Worm (Caenorhabditis elegans) whole organism, L4 larva: ENCODE results near the gene nst-1.

Source experiments
- F26F4.8 ChIP-seq: fragments of 200-800 bp; sonication (Bioruptor generic); conservative IDR thresholded peaks from 2 replicates; pipeline ENCODE4 v1.3.6; 2022; ENCODE audit warnings: missing genetic modification characterization, missing compliant biosample characterization
- F37D6.2 ChIP-seq: sonication (generic microtip); optimal IDR thresholded peaks from 2 replicates; lab custom pipeline; 2016; ENCODE audit warnings: mild to moderate bottlenecking, missing genetic modification characterization, missing compliant biosample characterization
- F44E2.7 ChIP-seq: fragments of 200-800 bp; sonication (Bioruptor generic); IDR thresholded peaks from 2 replicates; pipeline ENCODE4 v2.1.2; 2022; ENCODE audit warnings: missing genetic modification characterization, missing compliant biosample characterization
- R02D3.7 ChIP-seq: fragments of 150-350 bp; sonication (generic microtip); optimal IDR thresholded peaks from 3 replicates; lab custom pipeline; 2014; ENCODE audit warnings: missing biosample characterization, missing genetic modification characterization
- T20F7.1 ChIP-seq: fragments of 200-800 bp; sonication (Bioruptor generic); optimal IDR thresholded peaks from 2 replicates; lab custom pipeline; 2018; ENCODE audit warnings: mild to moderate bottlenecking, missing genetic modification characterization, missing compliant biosample characterization
- T26A8.4 ChIP-seq: fragments of 200-800 bp; sonication (Bioruptor generic); IDR thresholded peaks from 2 replicates; pipeline ENCODE4 v1.3.6; 2022; ENCODE audit warnings: missing genetic modification characterization, missing compliant biosample characterization
- Y105C5A.15 ChIP-seq: fragments of 200-800 bp; sonication (Bioruptor generic); IDR thresholded peaks from 2 replicates; pipeline ENCODE4 v1.3.6; 2022; ENCODE audit warnings: missing genetic modification characterization, missing compliant biosample characterization
- ZK337.2 ChIP-seq: fragments of 200-800 bp; sonication (Bioruptor generic); IDR thresholded peaks from 2 replicates; pipeline ENCODE4 v1.3.6; 2022; ENCODE audit warnings: missing genetic modification reagents, missing genetic modification characterization, missing compliant biosample characterization
- aha-1 ChIP-seq: fragments of 150-350 bp; peaks from one replicate; lab custom pipeline; 2014; ENCODE audit warnings: missing biosample characterization, missing genetic modification characterization
- aly-2 ChIP-seq: sonication (generic microtip); optimal IDR thresholded peaks from 2 replicates; lab custom pipeline; 2018; ENCODE audit warnings: missing biosample characterization, missing genetic modification characterization
- ceh-32 ChIP-seq: sonication (generic microtip); optimal IDR thresholded peaks from 2 replicates; lab custom pipeline; 2016; ENCODE audit warnings: mild to moderate bottlenecking, missing genetic modification characterization, missing compliant biosample characterization; ENCODE audit not compliant: poor library complexity
- ceh-44 ChIP-seq: fragments of 200-800 bp; sonication (Bioruptor generic); IDR thresholded peaks from 2 replicates; pipeline ENCODE4 v1.3.6; 2022; ENCODE audit warnings: missing genetic modification reagents, missing genetic modification characterization, missing compliant biosample characterization
- ceh-62 ChIP-seq: sonication (generic microtip); optimal IDR thresholded peaks from 2 replicates; lab custom pipeline; 2017; ENCODE audit warnings: missing biosample characterization, missing genetic modification characterization
- daf-8 ChIP-seq: fragments of 200-800 bp; sonication (Bioruptor generic); IDR thresholded peaks from 2 replicates; pipeline ENCODE4 v1.3.6; 2022; ENCODE audit warnings: missing genetic modification characterization, missing compliant biosample characterization
- dmd-6 ChIP-seq: fragments of 200-800 bp; sonication (Bioruptor generic); IDR thresholded peaks from 2 replicates; pipeline ENCODE4 v1.3.6; 2022; ENCODE audit warnings: missing genetic modification reagents, missing genetic modification characterization, missing compliant biosample characterization
- dve-1 ChIP-seq: sonication (generic microtip); optimal IDR thresholded peaks from 2 replicates; lab custom pipeline; 2017; ENCODE audit warnings: antibody characterized with exemption, mild to moderate bottlenecking, missing genetic modification characterization, missing compliant biosample characterization; ENCODE audit not compliant: insufficient read depth
- hlh-11 ChIP-seq: fragments of 200-800 bp; sonication (Bioruptor generic); optimal IDR thresholded peaks from 2 replicates; lab custom pipeline; 2018; ENCODE audit warnings: mild to moderate bottlenecking, missing genetic modification characterization, missing compliant biosample characterization
- hlh-30 ChIP-seq: sonication (generic microtip); optimal IDR thresholded peaks from 2 replicates; lab custom pipeline; 2017; ENCODE audit warnings: antibody characterized with exemption, mild to moderate bottlenecking, missing genetic modification characterization, missing compliant biosample characterization; ENCODE audit not compliant: insufficient read depth
- hmg-1.1 ChIP-seq: fragments of 200-800 bp; sonication (Bioruptor generic); IDR thresholded peaks from 2 replicates; pipeline ENCODE4 v1.3.6; 2022; ENCODE audit warnings: missing genetic modification reagents, missing genetic modification characterization, missing compliant biosample characterization
- jun-1 ChIP-seq: fragments of 150-350 bp; optimal IDR thresholded peaks from 2 replicates; lab custom pipeline; 2014; ENCODE audit warnings: missing biosample characterization, missing genetic modification reagents, missing genetic modification characterization
- lim-7 ChIP-seq: fragments of 200-800 bp; sonication (Bioruptor generic); IDR thresholded peaks from 2 replicates; pipeline ENCODE4 v1.3.6; 2022; ENCODE audit warnings: missing genetic modification characterization, missing compliant biosample characterization
- lin-1 ChIP-seq: fragments of 200-800 bp; sonication (Bioruptor generic); IDR thresholded peaks from 2 replicates; pipeline ENCODE4 v1.3.6; 2022; ENCODE audit warnings: missing genetic modification reagents, missing genetic modification characterization, missing compliant biosample characterization
- lin-13 ChIP-seq: fragments of 150-350 bp; optimal IDR thresholded peaks from 2 replicates; lab custom pipeline; 2014; ENCODE audit warnings: missing biosample characterization, missing genetic modification reagents, missing genetic modification characterization
- lin-15B ChIP-seq: fragments of 150-350 bp; sonication (generic microtip); optimal IDR thresholded peaks from 3 replicates; lab custom pipeline; 2014; ENCODE audit warnings: missing biosample characterization, missing genetic modification characterization
- lin-29 ChIP-seq: fragments of 200-800 bp; sonication (Bioruptor generic); IDR thresholded peaks from 2 replicates; pipeline ENCODE4 v1.3.6; 2022; ENCODE audit warnings: missing genetic modification reagents, missing genetic modification characterization, missing compliant biosample characterization
- lir-3 ChIP-seq: sonication (generic microtip); optimal IDR thresholded peaks from 2 replicates; lab custom pipeline; 2016; ENCODE audit warnings: mild to moderate bottlenecking, missing genetic modification characterization, missing compliant biosample characterization
- madf-5 ChIP-seq, 2 experiments: fragments of 200-800 bp; sonication (Bioruptor generic); IDR thresholded peaks; 2 replicates each; pipeline ENCODE4 v1.3.6; 2022; ENCODE audit warnings: missing compliant biosample characterization in 2 of 2, missing genetic modification characterization in 2 of 2
- mdl-1 ChIP-seq, 2 experiments: fragments of 150-350 bp in 1 of 2; sonication (generic microtip) in 1 of 2; optimal IDR thresholded peaks; 2 replicates each; lab custom pipeline; 2014 to 2017; ENCODE audit warnings: missing biosample characterization in 2 of 2, missing genetic modification characterization in 2 of 2
- mdt-29 ChIP-seq: fragments of 200-800 bp; sonication (Bioruptor generic); IDR thresholded peaks from 2 replicates; pipeline ENCODE4 v1.3.6; 2022; ENCODE audit warnings: missing genetic modification reagents, missing genetic modification characterization, missing compliant biosample characterization
- mep-1 ChIP-seq: fragments of 150-350 bp; sonication (generic microtip); optimal IDR thresholded peaks from 3 replicates; lab custom pipeline; 2014; ENCODE audit warnings: missing biosample characterization, missing genetic modification characterization
- mes-2 ChIP-seq: sonication (generic microtip); optimal IDR thresholded peaks from 2 replicates; lab custom pipeline; 2016; ENCODE audit warnings: missing genotype, mild to moderate bottlenecking, missing genetic modification characterization, missing compliant biosample characterization; ENCODE audit not compliant: poor library complexity, severe bottlenecking
- mxl-3 ChIP-seq: fragments of 200-800 bp; sonication (Bioruptor generic); optimal IDR thresholded peaks from 2 replicates; lab custom pipeline; 2018; ENCODE audit warnings: mild to moderate bottlenecking, missing genetic modification characterization, missing compliant biosample characterization
- nhr-10 ChIP-seq: fragments of 150-350 bp; optimal IDR thresholded peaks from 2 replicates; lab custom pipeline; 2014; ENCODE audit warnings: missing biosample characterization, missing genetic modification characterization
- nhr-111 ChIP-seq: fragments of 200-800 bp; sonication (Bioruptor generic); optimal IDR thresholded peaks from 2 replicates; lab custom pipeline; 2018; ENCODE audit warnings: mild to moderate bottlenecking, missing genetic modification characterization, missing compliant biosample characterization
- nhr-237 ChIP-seq: sonication (generic microtip); optimal IDR thresholded peaks from 2 replicates; lab custom pipeline; 2017; ENCODE audit warnings: missing biosample characterization, missing genetic modification characterization
- nhr-25 ChIP-seq: sonication (generic microtip); optimal IDR thresholded peaks from 2 replicates; lab custom pipeline; 2017; ENCODE audit warnings: missing genetic modification characterization, mild to moderate bottlenecking, missing compliant biosample characterization, antibody characterized with exemption, moderate library complexity, borderline replicate concordance; ENCODE audit not compliant: insufficient read depth
- nhr-28 ChIP-seq: fragments of 150-350 bp; optimal IDR thresholded peaks from 2 replicates; lab custom pipeline; 2014; ENCODE audit warnings: missing biosample characterization, missing genetic modification characterization
- nhr-41 ChIP-seq: fragments of 200-800 bp; sonication (Bioruptor generic); IDR thresholded peaks from 2 replicates; pipeline ENCODE4 v1.3.6; 2022; ENCODE audit warnings: missing genetic modification reagents, missing genetic modification characterization, missing compliant biosample characterization
- nhr-42 ChIP-seq: fragments of 200-800 bp; sonication (Bioruptor generic); IDR thresholded peaks from 2 replicates; pipeline ENCODE4 v1.3.6; 2022; ENCODE audit warnings: missing genetic modification characterization, missing compliant biosample characterization
- nhr-6 ChIP-seq: fragments of 150-350 bp; optimal IDR thresholded peaks from 2 replicates; lab custom pipeline; 2014; ENCODE audit warnings: missing biosample characterization, missing genetic modification characterization
- pha-4 ChIP-seq, 2 experiments: fragments of 150-350 bp in 1 of 2; fragments of 200-800 bp in 1 of 2; sonication (Bioruptor generic) in 1 of 2; IDR thresholded peaks in 1 of 2; optimal IDR thresholded peaks in 1 of 2; 2 replicates each; pipeline versions ENCODE4 v1.3.6 to Lab custom; 2014 to 2022; ENCODE audit warnings: missing genetic modification characterization in 2 of 2, missing genetic modification reagents in 2 of 2, missing biosample characterization in 1 of 2, missing compliant biosample characterization in 1 of 2
- rbr-2 ChIP-seq: sonication (generic microtip); optimal IDR thresholded peaks from 2 replicates; lab custom pipeline; 2016; ENCODE audit warnings: missing genotype, missing genetic modification characterization, missing compliant biosample characterization
- saeg-2 ChIP-seq: fragments of 200-800 bp; sonication (Bioruptor generic); IDR thresholded peaks from 2 replicates; pipeline ENCODE4 v1.3.6; 2022; ENCODE audit warnings: missing genetic modification reagents, missing genetic modification characterization, missing compliant biosample characterization
- set-16 ChIP-seq: fragments of 200-800 bp; sonication (Bioruptor generic); IDR thresholded peaks from 2 replicates; pipeline ENCODE4 v1.3.6; 2022; ENCODE audit warnings: missing genetic modification reagents, missing genetic modification characterization, missing compliant biosample characterization
- skn-1 ChIP-seq: fragments of 150-350 bp; optimal IDR thresholded peaks from 2 replicates; lab custom pipeline; 2014; ENCODE audit warnings: missing biosample characterization, missing genetic modification characterization
- spr-3 ChIP-seq: fragments of 200-800 bp; sonication (Bioruptor generic); optimal IDR thresholded peaks from 2 replicates; lab custom pipeline; 2018; ENCODE audit warnings: mild to moderate bottlenecking, missing genetic modification characterization, missing compliant biosample characterization
- tra-1 ChIP-seq: fragments of 200-800 bp; sonication (Bioruptor generic); IDR thresholded peaks from 2 replicates; pipeline ENCODE4 v1.3.6; 2022; ENCODE audit warnings: missing genetic modification reagents, missing genetic modification characterization, missing compliant biosample characterization
- unc-130 ChIP-seq: sonication (generic microtip); optimal IDR thresholded peaks from 2 replicates; lab custom pipeline; 2016; ENCODE audit warnings: missing genetic modification reagents, missing genetic modification characterization, missing compliant biosample characterization
- unc-62 ChIP-seq, 3 experiments: fragments of 150-350 bp in 1 of 3; sonication (generic microtip); optimal IDR thresholded peaks in 2 of 3; peaks in 1 of 3; 1 replicate in 1 of 3; 2 replicates in 2 of 3; lab custom pipeline; 2014 to 2017; ENCODE audit warnings: missing biosample characterization in 3 of 3, missing genetic modification characterization in 3 of 3, missing genetic modification reagents in 3 of 3, missing genotype in 1 of 3
- zag-1 ChIP-seq: fragments of 150-350 bp; optimal IDR thresholded peaks from 2 replicates; lab custom pipeline; 2014; ENCODE audit warnings: missing biosample characterization, missing genetic modification characterization
- ztf-7 ChIP-seq: fragments of 150-350 bp; optimal IDR thresholded peaks from 2 replicates; lab custom pipeline; 2014; ENCODE audit warnings: missing biosample characterization, missing genetic modification characterization

The nst-1 gene

ce11 chrII:8264619-8265018, 18.4 kb downstream of the nst-1 start, which contains the start of gene srdh-1:
Gene srdh-1, plus strand, starts transcription at chrII:8264661.
- TF ChIP-seq ZK337.2 (GFP tag; lab: Robert Waterston, UW) (no peak), lin-15B (tag; lab: Kevin White, UChicago) (no peak), F37D6.2 (tag; lab: Kevin White, UChicago) (no peak), nhr-28 (peak; percentile 2), dve-1 (tag; lab: Kevin White, UChicago) (no peak), set-16 (GFP tag; lab: Robert Waterston, UW) (no peak), lim-7 (GFP tag; lab: Robert Waterston, UW) (no peak), Y105C5A.15 (GFP tag; lab: Robert Waterston, UW) (no peak), hlh-11 (peak; percentile 21), T20F7.1 (GFP tag; lab: Kevin White, UChicago) (no peak), unc-62 (GFP tag; optimal IDR thresholded peaks at IDR 0.05 in 1 of 2; lab: Kevin White, UChicago) (no peak), unc-62 (tag; optimal IDR thresholded peaks at IDR 0.05; lab: Kevin White, UChicago) (no peak), nhr-111 (GFP tag; lab: Kevin White, UChicago) (no peak), zag-1 (no peak), jun-1 (tag; lab: Kevin White, UChicago) (no peak), spr-3 (GFP tag; lab: Kevin White, UChicago) (no peak), rbr-2 (tag; lab: Kevin White, UChicago) (no peak), madf-5 (GFP tag; IDR thresholded peaks at IDR 0.05; lab: Robert Waterston, UW) (no peak), ceh-62 (tag; lab: Kevin White, UChicago) (no peak), F44E2.7 (GFP tag; lab: Robert Waterston, UW) (no peak), mes-2 (tag; lab: Kevin White, UChicago) (no peak), F26F4.8 (no peak), nhr-6 (tag; lab: Kevin White, UChicago) (no peak), hmg-1.1 (no peak), nhr-42 (GFP tag; lab: Robert Waterston, UW) (no peak), nhr-10 (no peak), nhr-237 (tag; lab: Kevin White, UChicago) (no peak), pha-4 (GFP tag; IDR thresholded peaks at IDR 0.05; lab: Robert Waterston, UW) (no peak), pha-4 (tag; optimal IDR thresholded peaks at IDR 0.05; lab: Kevin White, UChicago) (no peak), R02D3.7 (tag; lab: Kevin White, UChicago) (no peak), T26A8.4 (GFP tag; lab: Robert Waterston, UW) (no peak), lir-3 (tag; lab: Kevin White, UChicago) (no peak), saeg-2 (no peak), unc-130 (GFP tag; lab: Kevin White, UChicago) (no peak), daf-8 (GFP tag; lab: Robert Waterston, UW) (no peak), lin-13 (GFP tag; lab: Kevin White, UChicago) (no peak), hlh-30 (tag; lab: Kevin White, UChicago) (no peak), dmd-6 (GFP tag; lab: Robert Waterston, UW) (peak; percentile 35; the same call in 1 of the 2 replicates), lin-29 (GFP tag; lab: Robert Waterston, UW) (no peak), ceh-32 (no peak), aha-1 (no peak), aly-2 (tag; lab: Kevin White, UChicago) (no peak), ztf-7 (tag; lab: Kevin White, UChicago) (no peak), mep-1 (no peak), mdt-29 (GFP tag; lab: Robert Waterston, UW) (no peak), nhr-25 (tag; lab: Kevin White, UChicago) (no peak), mdl-1 (tag; optimal IDR thresholded peaks at IDR 0.05; lab: Kevin White, UChicago) (peak in 1 of 2 experiments; percentile 21), lin-1 (no peak), nhr-41 (GFP tag; lab: Robert Waterston, UW) (no peak), mxl-3 (GFP tag; lab: Kevin White, UChicago) (peak; percentile 50), tra-1 (GFP tag; lab: Robert Waterston, UW) (0 out of 2 replicates have a peak, but pooled peaks have one; percentile 16), skn-1 (tag; lab: Kevin White, UChicago) (no peak), ceh-44 (no peak)
